Worm (Caenorhabditis elegans) whole organism, midembryonic: ENCODE data around the gene D2021.4.

Experiments
- T22C8.4 ChIP-seq: fragments of 200-800 bp; sonication (Bioruptor generic); IDR thresholded peaks from 2 replicates; pipeline ENCODE4 v1.3.6; 2022; ENCODE audit warnings: missing genetic modification characterization, missing compliant biosample characterization
- cog-1 ChIP-seq: sonication (generic microtip); optimal IDR thresholded peaks from 2 replicates; lab custom pipeline; 2016; ENCODE audit warnings: missing genetic modification characterization, missing compliant biosample characterization
- flt-1 ChIP-seq: fragments of 200-800 bp; sonication (Bioruptor generic); IDR thresholded peaks from 2 replicates; pipeline ENCODE4 v1.3.6; 2022; ENCODE audit warnings: missing genetic modification characterization, missing compliant biosample characterization
- klf-2 ChIP-seq: fragments of 200-800 bp; sonication (Bioruptor generic); conservative IDR thresholded peaks from 2 replicates; pipeline ENCODE4 v1.3.6; 2022; ENCODE audit warnings: missing genetic modification reagents, missing genetic modification characterization, missing compliant biosample characterization
- med-1 ChIP-seq: sonication (generic microtip); optimal IDR thresholded peaks from 2 replicates; lab custom pipeline; 2017; ENCODE audit warnings: missing genetic modification characterization, mild to moderate bottlenecking, missing compliant biosample characterization, antibody characterized with exemption, missing genetic modification reagents; ENCODE audit not compliant: insufficient read depth
- ref-1 ChIP-seq: fragments of 200-800 bp; sonication (Bioruptor generic); conservative IDR thresholded peaks from 2 replicates; pipeline ENCODE4 v1.3.6; 2022; ENCODE audit warnings: missing genetic modification reagents, missing genetic modification characterization, missing compliant biosample characterization
- tab-1 ChIP-seq: fragments of 200-800 bp; sonication (Bioruptor generic); IDR thresholded peaks from 2 replicates; pipeline ENCODE4 v1.3.6; 2022; ENCODE audit warnings: missing genetic modification characterization, missing compliant biosample characterization
- ztf-23 ChIP-seq: fragments of 200-800 bp; sonication (Bioruptor generic); IDR thresholded peaks from 2 replicates; pipeline ENCODE4 v1.3.6; 2022; ENCODE audit warnings: missing genetic modification reagents, missing genetic modification characterization, missing compliant biosample characterization
- ztf-29 ChIP-seq: fragments of 200-800 bp; sonication (Bioruptor generic); IDR thresholded peaks from 2 replicates; pipeline ENCODE4 v1.3.6; 2022; ENCODE audit warnings: missing genetic modification reagents, missing genetic modification characterization, missing compliant biosample characterization

D2021.4 gene

ce11 chrX:8570997-8571517, 22.2 kb upstream of the D2021.4 start, which contains the start of gene jmjd-3.1:
Gene jmjd-3.1, plus strand, starts transcription at chrX:8571047.
- TF ChIP-seq tab-1 (GFP tag; lab: Robert Waterston, UW): no peak
- TF ChIP-seq ztf-23 (GFP tag; lab: Robert Waterston, UW): no peak
- TF ChIP-seq cog-1 (tag; lab: Kevin White, UChicago): no peak

ce11 chrX:8569159-8569558, 20.3 kb upstream of the D2021.4 start:
- TF ChIP-seq ztf-29 (GFP tag; lab: Robert Waterston, UW): no peak
- TF ChIP-seq T22C8.4 (GFP tag; lab: Robert Waterston, UW): no peak
- no peak for TF ChIP-seq klf-2
- TF ChIP-seq tab-1 (GFP tag; lab: Robert Waterston, UW): no peak

ce11 chrX:8568423-8568903, 19.6 kb upstream of the D2021.4 start:
- no peak for TF ChIP-seq ztf-23 (GFP tag; lab: Robert Waterston, UW)
- no peak for TF ChIP-seq flt-1
- TF ChIP-seq tab-1 (GFP tag; lab: Robert Waterston, UW): no peak
- no peak for TF ChIP-seq ztf-29 (GFP tag; lab: Robert Waterston, UW)
- TF ChIP-seq cog-1 (tag; lab: Kevin White, UChicago): no peak
- TF ChIP-seq klf-2: no peak
- TF ChIP-seq med-1: no peak
- TF ChIP-seq T22C8.4 (GFP tag; lab: Robert Waterston, UW): no peak
- no peak for TF ChIP-seq ref-1

- TF ChIP-seq ref-1: no peak
- TF ChIP-seq ztf-29 (GFP tag; lab: Robert Waterston, UW): no peak
- no peak for TF ChIP-seq ztf-23 (GFP tag; lab: Robert Waterston, UW)
- TF ChIP-seq flt-1: no peak
- no peak for TF ChIP-seq med-1
- no peak for TF ChIP-seq cog-1 (tag; lab: Kevin White, UChicago)
- no peak for TF ChIP-seq tab-1 (GFP tag; lab: Robert Waterston, UW)
- no peak for TF ChIP-seq klf-2
- TF ChIP-seq T22C8.4 (GFP tag; lab: Robert Waterston, UW): no peak
Observed at ce11 chrX:8567823-8568314, 19.0 kb upstream of the D2021.4 start.

- no peak for TF ChIP-seq med-1
Observed at ce11 chrX:8567166-8567565, 18.3 kb upstream of the D2021.4 start.

- TF ChIP-seq med-1 (no peak), klf-2 (no peak), ztf-23 (GFP tag; lab: Robert Waterston, UW) (no peak), ztf-29 (GFP tag; lab: Robert Waterston, UW) (no peak), tab-1 (GFP tag; lab: Robert Waterston, UW) (no peak), flt-1 (no peak), cog-1 (tag; lab: Kevin White, UChicago) (no peak), T22C8.4 (GFP tag; lab: Robert Waterston, UW) (no peak), ref-1 (no peak)
Observed at ce11 chrX:8566521-8567032, 17.7 kb upstream of the D2021.4 start.

ce11 chrX:8565810-8566416, 17.0 kb upstream of the D2021.4 start:
- TF ChIP-seq tab-1 (GFP tag; lab: Robert Waterston, UW): no peak
- 0 out of 2 replicates have a peak, but pooled peaks have one; percentile 31 for TF ChIP-seq ztf-23 (GFP tag; lab: Robert Waterston, UW)
- TF ChIP-seq T22C8.4 (GFP tag; lab: Robert Waterston, UW): no peak

- no peak for TF ChIP-seq klf-2
Observed at ce11 chrX:8564451-8564795, 15.6 kb upstream of the D2021.4 start.

ce11 chrX:8563663-8564450, 15.0 kb upstream of the D2021.4 start:
- TF ChIP-seq klf-2: no peak
- TF ChIP-seq ref-1: no peak
- TF ChIP-seq cog-1 (tag; lab: Kevin White, UChicago): no peak
- TF ChIP-seq T22C8.4 (GFP tag; lab: Robert Waterston, UW): no peak
- TF ChIP-seq med-1: no peak
- no peak for TF ChIP-seq flt-1
- TF ChIP-seq tab-1 (GFP tag; lab: Robert Waterston, UW): no peak
- TF ChIP-seq ztf-29 (GFP tag; lab: Robert Waterston, UW): no peak
- no peak for TF ChIP-seq ztf-23 (GFP tag; lab: Robert Waterston, UW)

ce11 chrX:8562586-8562985, 13.7 kb upstream of the D2021.4 start:
- TF ChIP-seq cog-1 (tag; lab: Kevin White, UChicago) (no peak), ztf-23 (GFP tag; lab: Robert Waterston, UW) (no peak), tab-1 (GFP tag; lab: Robert Waterston, UW) (no peak), ref-1 (no peak), flt-1 (no peak), ztf-29 (GFP tag; lab: Robert Waterston, UW) (no peak), T22C8.4 (GFP tag; lab: Robert Waterston, UW) (no peak), med-1 (no peak), klf-2 (no peak)
